Fruit fly (Drosophila melanogaster): ENCODE measurements around the gene nab.

nab gene

dm6 chr3L:4116490-4117367, 44.0 kb downstream of the nab start:
- TF ChIP-seq Myc (optimal IDR thresholded peaks at IDR 0.05) (no peak), h (optimal IDR thresholded peaks at IDR 0.05) (no peak), psq (optimal IDR thresholded peaks at IDR 0.05) (no peak), Sin3A (optimal IDR thresholded peaks at IDR 0.05) (no peak), ttk (optimal IDR thresholded peaks at IDR 0.05) (no peak), insv (optimal IDR thresholded peaks at IDR 0.05) (no peak)

- TF ChIP-seq Myc (optimal IDR thresholded peaks at IDR 0.05) = no peak
- TF ChIP-seq psq (optimal IDR thresholded peaks at IDR 0.05) = no peak
- TF ChIP-seq ttk (optimal IDR thresholded peaks at IDR 0.05) = no peak
- TF ChIP-seq insv (optimal IDR thresholded peaks at IDR 0.05) = no peak
- TF ChIP-seq Sin3A (optimal IDR thresholded peaks at IDR 0.05) = no peak
- no peak for TF ChIP-seq h (optimal IDR thresholded peaks at IDR 0.05)
Observed at dm6 chr3L:4115701-4116100, 45.0 kb downstream of the nab start.

dm6 chr3L:4115107-4115506, 45.6 kb downstream of the nab start:
- TF ChIP-seq ttk (optimal IDR thresholded peaks at IDR 0.05) (no peak), Myc (optimal IDR thresholded peaks at IDR 0.05) (no peak), psq (optimal IDR thresholded peaks at IDR 0.05) (no peak), insv (optimal IDR thresholded peaks at IDR 0.05) (no peak), h (optimal IDR thresholded peaks at IDR 0.05) (no peak), Sin3A (optimal IDR thresholded peaks at IDR 0.05) (no peak)

dm6 chr3L:4113998-4114397, 46.7 kb downstream of the nab start:
- TF ChIP-seq insv (optimal IDR thresholded peaks at IDR 0.05) (no peak), Sin3A (optimal IDR thresholded peaks at IDR 0.05) (no peak), h (optimal IDR thresholded peaks at IDR 0.05) (no peak), Myc (optimal IDR thresholded peaks at IDR 0.05) (no peak), psq (optimal IDR thresholded peaks at IDR 0.05) (no peak), ttk (optimal IDR thresholded peaks at IDR 0.05) (no peak)

DNA sequence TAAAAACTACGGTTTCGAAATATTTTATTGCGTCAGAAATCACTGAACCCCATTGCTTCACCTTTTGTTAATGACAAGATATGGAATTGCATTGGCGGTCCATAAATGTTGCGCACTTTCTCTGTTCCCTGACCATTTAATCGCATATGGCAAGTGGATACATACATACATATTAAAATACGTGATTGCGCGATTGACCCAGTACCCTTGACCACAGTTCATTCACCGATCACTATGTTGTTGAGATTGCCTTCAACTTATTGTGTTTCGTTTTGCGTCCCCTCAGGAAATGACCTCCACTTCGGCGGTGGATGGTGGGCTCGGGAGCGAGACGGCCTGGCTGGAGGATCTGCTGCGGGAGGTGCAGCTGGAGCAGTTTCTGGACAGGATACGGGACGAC, 50.5 kb downstream of the nab start:
- TF ChIP-seq insv (optimal IDR thresholded peaks at IDR 0.05) (no peak), Sin3A (optimal IDR thresholded peaks at IDR 0.05) (no peak), h (optimal IDR thresholded peaks at IDR 0.05) (no peak), psq (optimal IDR thresholded peaks at IDR 0.05) (no peak), Myc (optimal IDR thresholded peaks at IDR 0.05) (no peak), ttk (optimal IDR thresholded peaks at IDR 0.05) (no peak)

dm6 chr3L:4108844-4109494, 51.8 kb downstream of the nab start:
- TF ChIP-seq Myc (optimal IDR thresholded peaks at IDR 0.05) (no peak), psq (optimal IDR thresholded peaks at IDR 0.05) (no peak), ttk (optimal IDR thresholded peaks at IDR 0.05) (no peak), Sin3A (optimal IDR thresholded peaks at IDR 0.05) (no peak), h (optimal IDR thresholded peaks at IDR 0.05) (no peak)

dm6 chr3L:4108072-4108843, 52.5 kb downstream of the nab start, which contains the start of gene Ack:
Gene Ack (plus strand): TSS chr3L:4108186.
- no peak for TF ChIP-seq Myc (optimal IDR thresholded peaks at IDR 0.05)
- no peak for TF ChIP-seq Sin3A (optimal IDR thresholded peaks at IDR 0.05)
- no peak for TF ChIP-seq h (optimal IDR thresholded peaks at IDR 0.05)
- no peak for TF ChIP-seq insv (optimal IDR thresholded peaks at IDR 0.05)
- TF ChIP-seq psq (optimal IDR thresholded peaks at IDR 0.05) = no peak
- no peak for TF ChIP-seq ttk (optimal IDR thresholded peaks at IDR 0.05)

dm6 chr3L:4107120-4107519, 53.6 kb downstream of the nab start:
- no peak for TF ChIP-seq Myc (optimal IDR thresholded peaks at IDR 0.05)
- no peak for TF ChIP-seq Sin3A (optimal IDR thresholded peaks at IDR 0.05)
- TF ChIP-seq psq (optimal IDR thresholded peaks at IDR 0.05) = no peak
- no peak for TF ChIP-seq insv (optimal IDR thresholded peaks at IDR 0.05)
- no peak for TF ChIP-seq h (optimal IDR thresholded peaks at IDR 0.05)
- TF ChIP-seq ttk (optimal IDR thresholded peaks at IDR 0.05) = no peak

Measured in Kc167 (cell line).